Worm (Caenorhabditis elegans): ENCODE data around the gene clec-42.

The clec-42 gene

DNA sequence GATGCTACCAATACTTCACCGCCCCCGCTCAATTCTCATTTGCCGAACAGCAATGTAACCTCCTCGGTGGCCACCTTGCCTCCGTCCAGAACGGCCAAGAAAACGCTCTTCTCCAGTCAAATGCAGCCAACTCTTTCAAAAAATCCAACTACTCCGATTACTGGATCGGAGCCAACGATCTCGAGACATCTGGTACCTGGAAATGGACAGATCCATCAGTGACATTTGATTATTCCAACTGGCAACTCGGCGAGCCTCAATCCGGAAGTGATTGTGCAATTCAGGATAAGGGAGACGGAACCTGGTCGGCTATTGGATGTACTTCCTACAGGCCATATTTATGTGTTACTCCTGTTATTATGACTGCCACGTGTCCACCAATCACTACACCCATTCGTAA is 33.0 kb upstream of the clec-42 start:
- no peak for TF ChIP-seq ceh-39 (tag; optimal IDR thresholded peaks at IDR 0.05)
- no peak for TF ChIP-seq hlh-1 (tag; optimal IDR thresholded peaks at IDR 0.05)
- TF ChIP-seq nhr-2 (tag; optimal IDR thresholded peaks at IDR 0.05): no peak
- TF ChIP-seq nhr-76 (tag; optimal IDR thresholded peaks at IDR 0.05): no peak
- no peak for TF ChIP-seq unc-62 (GFP tag; optimal IDR thresholded peaks at IDR 0.05)
- no peak for TF ChIP-seq mls-2 (tag; optimal IDR thresholded peaks at IDR 0.05)
- TF ChIP-seq elt-1 (tag; optimal IDR thresholded peaks at IDR 0.05; ENCODE audit: borderline replicate concordance, insufficient read depth): no peak
- no peak for TF ChIP-seq tbx-8 (GFP tag; optimal IDR thresholded peaks at IDR 0.05)

DNA sequence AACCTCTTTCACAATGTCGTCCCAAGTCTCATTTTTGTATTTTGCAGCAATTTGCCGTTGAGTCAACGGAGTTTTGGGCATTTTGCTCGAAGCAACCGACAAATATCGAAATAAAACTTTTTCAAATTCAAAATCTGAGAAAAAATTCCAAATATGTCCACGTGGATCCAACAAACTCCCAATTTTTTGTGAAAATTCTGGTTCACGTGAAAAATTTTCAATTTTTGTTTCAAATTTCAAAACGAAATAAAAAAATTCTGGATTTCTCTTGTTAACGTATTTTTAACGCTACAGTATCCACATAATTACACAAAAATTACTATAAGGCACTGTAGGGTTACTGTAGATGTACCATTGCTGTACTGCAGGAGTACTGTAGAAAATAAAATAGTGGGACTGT is 30.0 kb upstream of the clec-42 start, which contains the start of gene C14A6.13:
C14A6.13 (minus strand) TSS at position 101 of the 400 bp plus-strand sequence.
- TF ChIP-seq pha-4 (tag; optimal IDR thresholded peaks at IDR 0.05) (no peak), unc-120 (tag; optimal IDR thresholded peaks at IDR 0.05; ENCODE audit: poor library complexity, severe bottlenecking) (no peak), ceh-39 (tag; optimal IDR thresholded peaks at IDR 0.05) (no peak), nhr-28 (tag; optimal IDR thresholded peaks at IDR 0.05) (no peak), hlh-1 (tag; optimal IDR thresholded peaks at IDR 0.05) (no peak), sem-2 (GFP tag; optimal IDR thresholded peaks at IDR 0.05) (no peak), lin-32 (GFP tag; optimal IDR thresholded peaks at IDR 0.05) (no peak), bed-3 (GFP tag; optimal IDR thresholded peaks at IDR 0.05) (no peak), unc-39 (tag; optimal IDR thresholded peaks at IDR 0.05) (no peak), tbx-8 (GFP tag; optimal IDR thresholded peaks at IDR 0.05) (no peak), nhr-237 (tag; optimal IDR thresholded peaks at IDR 0.05) (no peak), lin-13 (tag; optimal IDR thresholded peaks at IDR 0.05) (no peak), blmp-1 (tag; optimal IDR thresholded peaks at IDR 0.05) (no peak)

DNA sequence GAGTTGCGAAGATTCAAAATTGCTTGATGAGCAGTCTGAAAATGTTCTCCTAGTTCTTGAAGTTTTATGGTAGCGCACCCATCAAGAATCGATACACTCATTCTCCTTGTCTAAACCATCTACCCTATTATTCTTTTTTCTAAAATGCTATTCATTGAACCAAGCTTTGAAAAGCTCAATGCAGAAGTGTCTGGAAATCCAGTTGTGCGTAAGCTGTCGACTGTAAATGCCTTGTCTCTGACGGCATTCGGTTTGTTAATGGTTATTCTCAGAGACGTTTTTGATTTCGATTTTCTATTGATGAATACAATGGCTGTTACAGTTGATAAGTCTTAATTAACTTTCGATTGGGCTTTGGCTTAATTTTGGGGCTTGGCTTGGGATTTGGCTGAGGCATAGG is 28.6 kb upstream of the clec-42 start, which contains the start of gene C14A6.12:
C14A6.12 (minus strand) TSS at position 101 of the 400 bp plus-strand sequence.
- TF ChIP-seq nhr-237 (tag; optimal IDR thresholded peaks at IDR 0.05) (no peak), nhr-2 (tag; optimal IDR thresholded peaks at IDR 0.05) (no peak), ces-1 (GFP tag; optimal IDR thresholded peaks at IDR 0.05) (no peak), mep-1 (tag; optimal IDR thresholded peaks at IDR 0.05) (no peak), cnd-1 (tag; optimal IDR thresholded peaks at IDR 0.05) (no peak), blmp-1 (tag; optimal IDR thresholded peaks at IDR 0.05) (no peak), pha-4 (tag; optimal IDR thresholded peaks at IDR 0.05) (no peak), nhr-12 (tag; optimal IDR thresholded peaks at IDR 0.05) (no peak), unc-39 (tag; optimal IDR thresholded peaks at IDR 0.05) (no peak), hlh-1 (tag; optimal IDR thresholded peaks at IDR 0.05) (no peak)

DNA sequence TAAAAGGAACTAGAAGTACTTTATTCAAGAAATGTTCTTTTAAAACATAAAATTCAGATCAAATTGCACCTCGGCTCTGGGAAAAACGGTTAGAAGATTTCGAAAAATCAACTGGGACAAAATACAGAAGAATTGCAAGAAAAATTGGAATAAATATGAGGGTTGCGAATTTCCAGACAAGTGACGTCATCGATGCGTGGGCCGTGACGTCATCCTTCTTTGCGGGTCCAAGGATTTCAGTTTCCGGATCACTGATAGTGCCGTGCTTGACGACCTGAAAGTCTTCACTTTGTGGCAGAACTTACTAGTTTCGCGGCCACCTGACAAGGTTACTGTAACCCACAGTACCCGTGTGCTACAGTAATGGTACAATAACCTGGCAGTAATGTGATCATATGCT is 27.8 kb upstream of the clec-42 start:
- TF ChIP-seq ztf-11 (tag; optimal IDR thresholded peaks at IDR 0.05) (no peak), zip-8 (tag; optimal IDR thresholded peaks at IDR 0.05) (peak; percentile 96)

DNA sequence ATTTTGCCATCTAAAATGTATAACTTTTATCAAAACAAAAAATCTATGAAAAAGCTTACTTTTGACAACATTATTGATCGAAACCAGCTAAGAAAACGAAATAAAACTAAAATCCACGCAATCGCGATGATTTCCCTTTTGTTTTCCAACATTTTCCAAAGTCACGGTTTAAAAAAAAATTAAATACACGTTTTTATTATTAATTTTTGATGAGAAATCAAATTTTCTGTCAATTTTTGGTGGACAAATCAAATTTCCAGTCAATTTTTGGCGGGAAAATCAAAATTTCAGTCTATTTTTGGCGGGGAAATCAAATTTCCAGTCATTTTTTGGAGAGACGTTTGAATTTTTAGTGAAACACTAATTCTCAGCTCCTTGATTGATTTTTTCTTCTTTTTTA is 26.5 kb upstream of the clec-42 start, which contains the start of gene C14A6.5:
C14A6.5 (minus strand) TSS at position 101 of the 400 bp plus-strand sequence.
- TF ChIP-seq ces-1 (GFP tag; optimal IDR thresholded peaks at IDR 0.05) (no peak), pha-4 (tag; optimal IDR thresholded peaks at IDR 0.05) (no peak), mab-5 (tag; optimal IDR thresholded peaks at IDR 0.05) (no peak), blmp-1 (tag; optimal IDR thresholded peaks at IDR 0.05) (no peak), ceh-43 (GFP tag; optimal IDR thresholded peaks at IDR 0.05) (no peak), mls-2 (tag; optimal IDR thresholded peaks at IDR 0.05) (no peak), nhr-237 (tag; optimal IDR thresholded peaks at IDR 0.05) (no peak)

DNA sequence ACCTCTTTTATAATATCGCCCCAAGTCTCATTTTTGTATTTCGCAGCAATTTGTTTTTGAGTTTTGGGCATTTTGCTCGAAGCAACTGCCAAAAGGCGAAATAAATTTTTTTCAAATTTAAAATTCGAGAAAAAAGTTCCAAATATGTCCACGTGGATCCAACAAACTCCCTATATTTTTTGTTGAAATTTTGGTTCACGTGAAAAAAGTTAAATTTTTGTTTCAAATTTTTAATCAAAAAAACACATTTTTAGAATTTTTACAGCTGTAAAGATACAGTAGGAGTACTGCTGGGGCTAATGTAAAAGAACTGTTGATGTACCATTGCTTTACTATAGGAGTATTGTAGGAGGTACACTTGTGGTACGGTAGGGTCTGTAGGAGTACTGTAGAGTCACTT is 24.1 kb upstream of the clec-42 start, which contains the start of gene C14A6.6:
C14A6.6 (minus strand) TSS at position 101 of the 400 bp plus-strand sequence.
- no peak for TF ChIP-seq unc-39 (tag; optimal IDR thresholded peaks at IDR 0.05)

DNA sequence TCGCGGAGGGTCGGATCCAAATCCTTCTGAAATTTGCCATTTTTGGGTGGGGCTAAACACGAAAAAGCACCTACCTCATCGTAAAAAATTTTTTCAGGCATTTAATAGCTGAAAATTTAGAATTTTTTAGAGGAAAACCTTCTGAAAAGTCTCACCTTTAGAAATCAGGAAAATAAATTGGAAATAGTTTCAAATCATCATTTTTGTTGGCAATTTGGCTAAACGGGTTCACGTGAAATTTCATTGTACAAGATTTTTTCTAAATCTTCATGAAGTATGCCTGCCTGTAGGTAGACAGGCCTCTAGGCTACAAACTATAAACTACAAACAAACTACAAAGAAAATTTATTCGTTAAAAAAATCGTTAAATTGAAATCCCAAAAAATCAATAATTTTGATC is 22.9 kb upstream of the clec-42 start, which contains the start of gene C14A6.7:
C14A6.7 (minus strand) TSS at position 101 of the 400 bp plus-strand sequence.
- TF ChIP-seq ceh-43 (GFP tag; optimal IDR thresholded peaks at IDR 0.05) (no peak), M03D4.4 (tag; optimal IDR thresholded peaks at IDR 0.05) (no peak), ztf-11 (tag; optimal IDR thresholded peaks at IDR 0.05) (no peak), elt-3 (tag; optimal IDR thresholded peaks at IDR 0.05) (no peak), unc-62 (GFP tag; optimal IDR thresholded peaks at IDR 0.05) (no peak), lin-32 (GFP tag; optimal IDR thresholded peaks at IDR 0.05) (no peak), bed-3 (GFP tag; optimal IDR thresholded peaks at IDR 0.05) (no peak)

Data from whole organism, mixed stage, embryonic.